Comparison of ENCODE assay signal across 4 worm cellular contexts in the genomic region with DNA sequence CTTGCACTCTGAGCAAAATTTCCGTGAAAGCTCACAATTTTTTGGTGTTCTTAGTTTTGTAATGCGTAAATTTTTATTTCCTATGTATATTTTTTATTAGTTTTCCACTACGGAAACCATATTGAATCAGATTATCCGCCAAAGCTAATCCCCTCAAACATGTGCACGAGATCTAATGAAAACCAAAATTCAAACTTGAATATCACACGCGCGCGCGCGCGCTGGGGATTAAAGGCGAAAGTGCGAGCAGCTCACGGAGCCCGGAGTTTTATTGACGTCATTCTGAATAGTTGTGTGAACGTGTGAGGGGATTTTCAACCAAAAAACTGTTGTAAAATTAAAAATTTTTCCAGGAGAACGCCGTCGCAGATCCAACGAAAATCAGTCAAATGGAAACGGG.
TF ChIP-seq lines count a peak whose summit lies in the region.

No protein-coding gene starts in this region.

TF ChIP-seq in whole organism, L1 larva, 84 proteins besides CTCF, POLR2A, EP300 and RAD21:
- peak; percentile 69 for TF ChIP-seq pax-3 (tag; optimal IDR thresholded peaks at IDR 0.05; lab: Kevin White, UChicago)
- no peak for TF ChIP-seq unc-98 (GFP tag; IDR thresholded peaks at IDR 0.05; lab: Robert Waterston, UW)
- TF ChIP-seq zip-4 (GFP tag; optimal IDR thresholded peaks at IDR 0.05; lab: Kevin White, UChicago) = no peak
- TF ChIP-seq egl-13 (tag; optimal IDR thresholded peaks at IDR 0.05; lab: Kevin White, UChicago) = peak; percentile 21
- no peak for TF ChIP-seq Y116A8C.19 (tag; optimal IDR thresholded peaks at IDR 0.05; lab: Kevin White, UChicago; ENCODE audit: borderline replicate concordance)
- TF ChIP-seq unc-30 (tag; optimal IDR thresholded peaks at IDR 0.05; lab: Kevin White, UChicago) = no peak
- TF ChIP-seq ceh-82 (tag; optimal IDR thresholded peaks at IDR 0.05; lab: Kevin White, UChicago) = no peak
- TF ChIP-seq nhr-12 (tag; optimal IDR thresholded peaks at IDR 0.05; lab: Kevin White, UChicago) = no peak
- peak; percentile 3 for TF ChIP-seq swsn-7 (tag; optimal IDR thresholded peaks at IDR 0.05; lab: Kevin White, UChicago)
- peak; percentile 88 for TF ChIP-seq dsc-1 (tag; optimal IDR thresholded peaks at IDR 0.05; lab: Kevin White, UChicago)
- peak; percentile 44 for TF ChIP-seq nhr-47 (tag; optimal IDR thresholded peaks at IDR 0.05; lab: Kevin White, UChicago)
- TF ChIP-seq nhr-71 (tag; optimal IDR thresholded peaks at IDR 0.05; lab: Kevin White, UChicago) = peak; percentile 17
- TF ChIP-seq nhr-20 (tag; optimal IDR thresholded peaks at IDR 0.05; lab: Kevin White, UChicago) = peak; percentile 6
- TF ChIP-seq tlp-1 (tag; optimal IDR thresholded peaks at IDR 0.05; lab: Kevin White, UChicago) = no peak
- no peak for TF ChIP-seq nhr-28 (tag; optimal IDR thresholded peaks at IDR 0.05; lab: Kevin White, UChicago)
- TF ChIP-seq ceh-8 (GFP tag; optimal IDR thresholded peaks at IDR 0.05; lab: Kevin White, UChicago) = no peak
- TF ChIP-seq fkh-4 (tag; optimal IDR thresholded peaks at IDR 0.05; lab: Kevin White, UChicago; ENCODE audit: borderline replicate concordance) = peak; percentile 32
- no peak for TF ChIP-seq snpc-4 (tag; optimal IDR thresholded peaks at IDR 0.05; lab: Kevin White, UChicago)
- TF ChIP-seq fkh-8 (tag; optimal IDR thresholded peaks at IDR 0.05; lab: Kevin White, UChicago) = peak; percentile 82
- TF ChIP-seq mef-2 (tag; optimal IDR thresholded peaks at IDR 0.05; lab: Kevin White, UChicago) = no peak
- no peak for TF ChIP-seq elt-2 (tag; optimal IDR thresholded peaks at IDR 0.05; lab: Kevin White, UChicago)
TF ChIP-seq in whole organism, L1 larva: peak in this region for 9.

TF ChIP-seq in whole organism, L4 larva, 104 proteins besides CTCF, POLR2A, EP300 and RAD21:
- TF ChIP-seq rbr-2 (tag; optimal IDR thresholded peaks at IDR 0.05; lab: Kevin White, UChicago) = no peak
- no peak for TF ChIP-seq F10B5.3 (tag; optimal IDR thresholded peaks at IDR 0.05; lab: Kevin White, UChicago)
- no peak for TF ChIP-seq ama-1 (optimal IDR thresholded peaks at IDR 0.05; lab: Kevin White, UChicago)
- TF ChIP-seq set-16 (GFP tag; IDR thresholded peaks at IDR 0.05; lab: Robert Waterston, UW) = peak; percentile 44; the same call in 1 of the 2 replicates
TF ChIP-seq in whole organism, L4 larva: peak in this region for 1.

TF ChIP-seq in whole organism, early embryonic, 17 proteins besides CTCF, POLR2A, EP300 and RAD21:
- no peak for TF ChIP-seq aly-1 (tag; optimal IDR thresholded peaks at IDR 0.05; lab: Kevin White, UChicago)
- TF ChIP-seq ceh-36 (tag; optimal IDR thresholded peaks at IDR 0.05; lab: Kevin White, UChicago) = peak; percentile 25

TF ChIP-seq in whole organism, young adult, 124 proteins besides CTCF, POLR2A, EP300 and RAD21:
- TF ChIP-seq Y67H2A.10 (GFP tag; conservative IDR thresholded peaks at IDR 0.05; lab: Robert Waterston, UW) (no peak), K12H6.12 (tag; optimal IDR thresholded peaks at IDR 0.05; lab: Kevin White, UChicago) (no peak), B0019.2 (GFP tag; conservative IDR thresholded peaks at IDR 0.05; lab: Robert Waterston, UW) (no peak), zfh-2 (GFP tag; conservative IDR thresholded peaks at IDR 0.05; lab: Robert Waterston, UW) (peak; percentile 72), B0261.1 (tag; optimal IDR thresholded peaks at IDR 0.05; lab: Kevin White, UChicago) (no peak), nhr-27 (tag; optimal IDR thresholded peaks at IDR 0.05; lab: Kevin White, UChicago) (no peak), rcor-1 (GFP tag; IDR thresholded peaks at IDR 0.05; lab: Robert Waterston, UW) (no peak), tbp1 (GFP tag; optimal IDR thresholded peaks at IDR 0.05; lab: Kevin White, UChicago) (no peak), lin-26 (GFP tag; IDR thresholded peaks at IDR 0.05; lab: Robert Waterston, UW) (peak; percentile 54; the same call in 1 of the 2 replicates), F10E7.11 (tag; optimal IDR thresholded peaks at IDR 0.05; lab: Kevin White, UChicago) (no peak), hmg-20 (GFP tag; IDR thresholded peaks at IDR 0.05; lab: Robert Waterston, UW) (no peak)
